Worm (Caenorhabditis elegans) whole organism, L1 larva: Measurements from ENCODE around the gene rer-1.

Experiments
- lin-39 ChIP-seq: fragments of 150-350 bp; optimal IDR thresholded peaks from 2 replicates; lab custom pipeline; 2014; ENCODE audit warnings: missing biosample characterization, missing genetic modification reagents, missing genetic modification characterization
- mdl-1 ChIP-seq, 2 experiments: fragments of 150-350 bp; optimal IDR thresholded peaks; 2 replicates each; lab custom pipeline; 2014 to 2017; ENCODE audit warnings: missing biosample characterization in 2 of 2, missing genetic modification characterization in 2 of 2, inconsistent platforms in 1 of 2
- skn-1 ChIP-seq: fragments of 150-350 bp; optimal IDR thresholded peaks from 2 replicates; lab custom pipeline; 2014; ENCODE audit warnings: missing biosample characterization, missing genetic modification characterization

DNA sequence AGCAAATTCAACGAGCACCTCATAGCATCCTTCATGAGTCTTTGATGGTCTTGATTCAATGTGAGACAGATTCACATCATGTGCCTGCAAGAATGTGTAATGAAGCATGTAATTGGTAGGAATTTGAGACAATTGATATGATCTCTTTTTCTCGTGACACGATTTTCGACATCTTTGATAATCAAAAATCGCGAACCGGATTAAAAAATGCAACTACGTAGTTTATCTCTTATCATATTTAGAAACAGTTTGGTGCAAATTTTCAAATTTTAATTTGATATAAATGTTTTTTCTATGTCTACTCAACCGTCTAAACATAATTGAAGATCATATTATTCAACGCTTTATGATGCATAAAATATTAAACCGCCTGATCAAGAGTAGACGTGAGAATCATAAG is 46.8 kb upstream of the rer-1 start:
- no peak for TF ChIP-seq mdl-1 (tag; optimal IDR thresholded peaks at IDR 0.05; lab: Kevin White, UChicago)
- no peak for TF ChIP-seq skn-1 (tag; lab: Kevin White, UChicago)
- no peak for TF ChIP-seq lin-39 (tag; lab: Kevin White, UChicago)
